Fruit fly (Drosophila melanogaster) whole organism, adult: ENCODE data around the gene CG32428.
A peak's percentile ranks its signal among the peaks of the same experiment; 100 is the strongest.

Source experiments
- CG11617 ChIP-seq: fragments of 200-800 bp; sonication (Bioruptor generic); optimal IDR thresholded peaks from 2 replicates; lab custom pipeline; 2017; ENCODE audit warnings: mild to moderate bottlenecking, missing biosample characterization, missing genetic modification reagents, missing genetic modification characterization
- CG12768 ChIP-seq: fragments of 200-800 bp; sonication (Bioruptor generic); optimal IDR thresholded peaks from 2 replicates; lab custom pipeline; 2017; ENCODE audit warnings: missing biosample characterization, missing genetic modification characterization, mild to moderate bottlenecking, moderate library complexity, missing genetic modification reagents
- CG14711 ChIP-seq: fragments of 200-800 bp; sonication (Bioruptor generic); optimal IDR thresholded peaks from 2 replicates; lab custom pipeline; 2018; ENCODE audit warnings: missing biosample characterization, mild to moderate bottlenecking, missing genetic modification characterization, moderate library complexity
- CG1620 ChIP-seq: fragments of 200-800 bp; sonication (Bioruptor generic); optimal IDR thresholded peaks from 2 replicates; lab custom pipeline; 2016; ENCODE audit warnings: missing biosample characterization, missing genetic modification characterization
- CG33017 ChIP-seq: fragments of 200-800 bp; sonication (Bioruptor generic); optimal IDR thresholded peaks from 2 replicates; lab custom pipeline; 2018; ENCODE audit warnings: missing biosample characterization, mild to moderate bottlenecking, missing genetic modification characterization, moderate library complexity
- CG5204 ChIP-seq: fragments of 200-800 bp; sonication (Bioruptor generic); optimal IDR thresholded peaks from 2 replicates; lab custom pipeline; 2016; ENCODE audit warnings: missing biosample characterization, missing genetic modification characterization
- CG7045 ChIP-seq: fragments of 200-800 bp; sonication (Bioruptor generic); optimal IDR thresholded peaks from 2 replicates; lab custom pipeline; 2017; ENCODE audit warnings: missing biosample characterization, mild to moderate bottlenecking, missing genetic modification characterization
- Clk ChIP-seq: fragments of 200-800 bp; sonication (Bioruptor generic); optimal IDR thresholded peaks from 2 replicates; lab custom pipeline; 2017; ENCODE audit warnings: missing biosample characterization, missing genetic modification characterization
- Mnt ChIP-seq: fragments of 200-800 bp; sonication (Bioruptor generic); optimal IDR thresholded peaks from 2 replicates; lab custom pipeline; 2016; ENCODE audit warnings: missing biosample characterization, mild to moderate bottlenecking, missing genetic modification characterization
- bab1 ChIP-seq: fragments of 200-800 bp; sonication (Bioruptor generic); optimal IDR thresholded peaks from 3 replicates; lab custom pipeline; 2019; ENCODE audit warnings: missing biosample characterization, mild to moderate bottlenecking, missing genetic modification characterization, moderate library complexity
- cic ChIP-seq: fragments of 200-800 bp; sonication (Bioruptor generic); optimal IDR thresholded peaks from 2 replicates; lab custom pipeline; 2017; ENCODE audit warnings: missing biosample characterization, mild to moderate bottlenecking, missing genetic modification characterization, moderate library complexity
- kay ChIP-seq: fragments of 200-800 bp; sonication (Bioruptor generic); peaks from one replicate; lab custom pipeline; 2016; ENCODE audit warnings: missing biosample characterization, missing genetic modification characterization, borderline replicate concordance
- ovo ChIP-seq: fragments of 200-800 bp; sonication (Bioruptor generic); optimal IDR thresholded peaks from 2 replicates; lab custom pipeline; 2016; ENCODE audit warnings: missing biosample characterization, missing genetic modification characterization
- pad ChIP-seq: fragments of 200-800 bp; sonication (Bioruptor generic); optimal IDR thresholded peaks from 3 replicates; lab custom pipeline; 2017; ENCODE audit warnings: missing biosample characterization, missing genetic modification characterization, mild to moderate bottlenecking, moderate library complexity, missing genetic modification reagents

DNA sequence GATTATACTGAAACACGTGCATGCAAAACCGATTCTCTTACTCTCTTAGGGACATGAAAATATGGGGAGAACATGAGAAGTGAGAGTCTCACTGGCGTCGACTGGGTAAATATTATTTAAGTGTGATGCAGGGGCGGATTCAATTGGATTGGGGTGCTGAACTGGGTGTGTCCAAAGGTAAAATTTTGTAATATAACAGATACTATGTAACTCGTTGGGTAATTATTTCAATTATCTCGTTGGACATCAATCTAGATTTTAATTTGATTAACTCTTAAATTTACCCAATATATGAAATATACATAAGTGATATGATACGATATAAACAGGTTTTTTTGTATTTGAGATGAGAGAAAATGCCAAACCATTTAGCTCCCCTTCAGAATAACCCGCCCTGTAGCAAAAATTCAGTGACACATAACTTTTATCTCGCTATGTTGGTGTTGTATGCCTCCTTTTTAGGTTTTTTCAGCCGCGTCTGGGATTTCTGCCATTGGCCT lies 34.7 kb upstream of the CG32428 start:
- TF ChIP-seq CG14711 (tag; lab: Kevin White, UChicago) (peak; percentile 86), CG5204 (GFP tag; lab: Kevin White, UChicago) (peak; percentile 87), CG1620 (GFP tag; lab: Kevin White, UChicago) (peak; percentile 84), Clk (GFP tag; lab: Kevin White, UChicago) (peak; percentile 81), bab1 (peak; percentile 92), kay (GFP tag; lab: Kevin White, UChicago) (peak; percentile 85), CG7045 (peak; percentile 86), CG12768 (GFP tag; lab: Kevin White, UChicago) (peak; percentile 93), Mnt (GFP tag; lab: Kevin White, UChicago) (peak; percentile 78), pad (GFP tag; lab: Kevin White, UChicago) (peak; percentile 85), CG11617 (peak; percentile 87), ovo (peak; percentile 52), cic (GFP tag; lab: Kevin White, UChicago) (peak; percentile 3), CG33017 (tag; lab: Kevin White, UChicago) (peak; percentile 89)
